Worm (Caenorhabditis elegans) whole organism, mixed stage, embryonic: ENCODE data around the gene famp-1.

ENCODE experiments used
- pha-4 ChIP-seq: fragments of 150-350 bp; optimal IDR thresholded peaks from 2 replicates; lab custom pipeline; 2018; ENCODE audit warnings: missing biosample characterization, missing genetic modification reagents, missing genetic modification characterization
- unc-62 ChIP-seq: fragments of 150-350 bp; optimal IDR thresholded peaks from 2 replicates; lab custom pipeline; 2014; ENCODE audit warnings: missing biosample characterization, missing genetic modification reagents, missing genetic modification characterization

ce11 chrIV:2246150-2246549, 17.3 kb downstream of the famp-1 start:
- TF ChIP-seq unc-62 (GFP tag; lab: Kevin White, UChicago) (no peak), pha-4 (no peak)
